Fruit fly (Drosophila melanogaster): ENCODE results near the gene nocte.

Gene nocte

DNA sequence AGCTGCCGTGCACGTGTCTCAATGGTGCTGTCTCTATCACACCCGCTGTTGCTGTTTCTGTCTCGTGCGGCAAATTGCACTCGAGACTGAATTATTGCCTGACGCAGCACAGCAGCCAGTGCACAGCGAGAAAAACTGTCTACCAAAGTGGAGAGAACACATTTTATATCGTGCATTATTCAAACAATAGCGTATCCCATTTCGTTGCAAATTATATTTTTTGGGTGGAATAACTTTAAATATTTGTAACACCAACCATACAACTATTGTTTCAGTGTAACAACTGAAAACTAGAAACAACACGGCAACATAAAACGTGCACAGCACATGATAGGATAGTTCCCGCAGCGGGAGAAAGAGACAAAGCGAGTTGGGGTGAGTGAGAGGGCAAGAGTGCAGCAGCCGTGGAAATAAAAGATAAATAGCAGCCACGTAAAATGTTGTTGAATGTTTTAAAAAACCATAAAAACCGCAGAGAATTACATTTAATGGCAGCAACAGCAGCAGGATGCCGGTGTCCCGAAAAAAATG is 40.9 kb upstream of the nocte start (continued):
- TF ChIP-seq ci (GFP tag; IDR thresholded peaks at IDR 0.05) (peak; percentile 75), slou (GFP tag; optimal IDR thresholded peaks at IDR 0.05) (no peak), CG17385 (GFP tag; optimal IDR thresholded peaks at IDR 0.05) (peak; percentile 20), Nf-YC (tag; optimal IDR thresholded peaks at IDR 0.05) (peak; percentile 6), CG11696 (GFP tag; IDR thresholded peaks at IDR 0.05) (no peak), CG3995 (GFP tag; optimal IDR thresholded peaks at IDR 0.05) (no peak), CG2678 (tag; optimal IDR thresholded peaks at IDR 0.05) (peak; percentile 56), CG6689 (GFP tag; IDR thresholded peaks at IDR 0.05) (peak; percentile 67), zen (tag; optimal IDR thresholded peaks at IDR 0.05) (peak; percentile 96), CG3281 (GFP tag; optimal IDR thresholded peaks at IDR 0.05) (no peak), CG13296 (GFP tag; optimal IDR thresholded peaks at IDR 0.05) (no peak), CG7357 (GFP tag; IDR thresholded peaks at IDR 0.05) (no peak), ewg (GFP tag; optimal IDR thresholded peaks at IDR 0.05) (no peak), CG14441 (GFP tag; IDR thresholded peaks at IDR 0.05) (0 out of 2 replicates have a peak, but pooled peaks have one; percentile 16), CG4820 (GFP tag; optimal IDR thresholded peaks at IDR 0.05) (peak; percentile 65), peb (GFP tag; IDR thresholded peaks at IDR 0.05) (peak; percentile 36; the same call in 1 of the 2 replicates), sqz (GFP tag; optimal IDR thresholded peaks at IDR 0.05) (peak; percentile 9), Antp (GFP tag; optimal IDR thresholded peaks at IDR 0.05) (peak; percentile 75), CG11695 (GFP tag; IDR thresholded peaks at IDR 0.05) (0 out of 3 replicates have a peak, but pooled peaks have one; percentile 31), Neu2 (GFP tag; optimal IDR thresholded peaks at IDR 0.05; ENCODE audit: borderline replicate concordance) (peak; percentile 82), CG7839 (tag; optimal IDR thresholded peaks at IDR 0.05) (peak; percentile 75), Oaz (GFP tag; IDR thresholded peaks at IDR 0.05) (no peak), CG1233 (GFP tag; optimal IDR thresholded peaks at IDR 0.05) (peak; percentile 68), CG2202 (tag; optimal IDR thresholded peaks at IDR 0.05) (peak; percentile 51), CG9727 (GFP tag; optimal IDR thresholded peaks at IDR 0.05) (peak; percentile 91), org-1 (GFP tag; optimal IDR thresholded peaks at IDR 0.05) (peak; percentile 36), pnt (GFP tag; optimal IDR thresholded peaks at IDR 0.05) (peak; percentile 70), cg (GFP tag; optimal IDR thresholded peaks at IDR 0.05) (no peak), Hmr (GFP tag; optimal IDR thresholded peaks at IDR 0.05) (no peak), bigmax (GFP tag; optimal IDR thresholded peaks at IDR 0.05) (no peak), slp2 (GFP tag; optimal IDR thresholded peaks at IDR 0.05) (peak; percentile 71), HLHmδ (GFP tag; optimal IDR thresholded peaks at IDR 0.05) (no peak), Sry-δ (GFP tag; optimal IDR thresholded peaks at IDR 0.05) (peak; percentile 9), CG12155 (GFP tag; optimal IDR thresholded peaks at IDR 0.05) (peak; percentile 26), cas (GFP tag; IDR thresholded peaks at IDR 0.05) (no peak), da (GFP tag; optimal IDR thresholded peaks at IDR 0.05) (no peak), unpg (GFP tag; optimal IDR thresholded peaks at IDR 0.05) (peak; percentile 44), Dref (GFP tag; IDR thresholded peaks at IDR 0.05) (no peak), bsh (GFP tag; optimal IDR thresholded peaks at IDR 0.05) (peak in 1 of 2 experiments; percentile 62), CTCF (GFP tag; optimal IDR thresholded peaks at IDR 0.05) (no peak), CG17802 (tag; optimal IDR thresholded peaks at IDR 0.05) (no peak), CG12942 (GFP tag; optimal IDR thresholded peaks at IDR 0.05) (peak; percentile 37), CG12236 (GFP tag; optimal IDR thresholded peaks at IDR 0.05) (peak; percentile 30), Hr3 (GFP tag; optimal IDR thresholded peaks at IDR 0.05) (peak; percentile 40), jumu (GFP tag; optimal IDR thresholded peaks at IDR 0.05) (peak; percentile 81), gsb-n (tag; optimal IDR thresholded peaks at IDR 0.05) (peak; percentile 4), fd96Cb (tag; optimal IDR thresholded peaks at IDR 0.05) (peak; percentile 63), Awh (GFP tag; IDR thresholded peaks at IDR 0.05) (peak; percentile 57; the same call in 1 of the 2 replicates), Fer3 (tag; optimal IDR thresholded peaks at IDR 0.05) (no peak), Hr39 (optimal IDR thresholded peaks at IDR 0.05) (no peak), disco-r (GFP tag; optimal IDR thresholded peaks at IDR 0.05) (no peak), CG9437 (GFP tag; optimal IDR thresholded peaks at IDR 0.05) (no peak)
